Worm (Caenorhabditis elegans): ENCODE measurements around the gene T13C5.9.

DNA sequence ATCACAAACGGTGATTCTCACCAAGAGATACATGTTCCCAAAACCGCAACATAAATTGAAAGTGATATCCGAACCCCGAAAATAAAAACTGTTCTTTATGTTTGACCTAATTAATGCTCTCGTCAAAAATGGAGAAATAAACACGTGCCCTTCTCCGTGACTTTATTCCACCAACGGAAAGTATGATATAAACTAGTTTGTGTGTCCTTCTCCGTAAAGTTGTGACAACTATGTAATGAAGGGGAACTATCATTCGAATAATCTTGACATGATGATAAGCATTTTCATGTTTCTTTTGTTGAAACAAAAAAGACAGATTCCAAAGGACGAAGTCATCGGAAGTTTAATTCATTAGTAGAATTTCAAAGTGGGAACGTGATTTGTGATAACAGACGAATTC is 11.5 kb downstream of the T13C5.9 start:
- no peak for TF ChIP-seq mxl-1 (tag; optimal IDR thresholded peaks at IDR 0.05)
- TF ChIP-seq ama-1 (optimal IDR thresholded peaks at IDR 0.05) = no peak
- TF ChIP-seq ama-1 (GFP tag; optimal IDR thresholded peaks at IDR 0.05) = no peak
- TF ChIP-seq efl-1 (GFP tag; optimal IDR thresholded peaks at IDR 0.05) = no peak
- TF ChIP-seq xnd-1 (tag; optimal IDR thresholded peaks at IDR 0.05) = no peak
- TF ChIP-seq unc-62 (GFP tag; optimal IDR thresholded peaks at IDR 0.05) = no peak
- TF ChIP-seq lin-35 (GFP tag; optimal IDR thresholded peaks at IDR 0.05) = no peak
- TF ChIP-seq F49E8.2 (tag; optimal IDR thresholded peaks at IDR 0.05; ENCODE audit: insufficient read depth) = no peak
- TF ChIP-seq him-1 (tag; optimal IDR thresholded peaks at IDR 0.05) = no peak
- TF ChIP-seq lsl-1 (GFP tag; optimal IDR thresholded peaks at IDR 0.05) = no peak
